Worm (Caenorhabditis elegans) whole organism, L1 larva: Measurements from ENCODE around the gene T20D4.12.
"Not testable (repeated sequence)": the region's sequence is repeated elsewhere in the genome, so short reads cannot be mapped to it uniquely, and the experiment has no call there.

Experiments
- C04F5.9 ChIP-seq: sonication (generic microtip); optimal IDR thresholded peaks from 2 replicates; lab custom pipeline; 2016; ENCODE audit warnings: missing genetic modification characterization, missing compliant biosample characterization
- C34B4.2 ChIP-seq: sonication (generic microtip); optimal IDR thresholded peaks from 2 replicates; lab custom pipeline; 2017; ENCODE audit warnings: mild to moderate bottlenecking, missing genetic modification characterization, missing compliant biosample characterization
- Y116A8C.19 ChIP-seq: sonication (generic microtip); optimal IDR thresholded peaks from 2 replicates; lab custom pipeline; 2016; ENCODE audit warnings: missing compliant biosample characterization, missing genetic modification characterization, borderline replicate concordance
- aha-1 ChIP-seq: fragments of 150-350 bp; optimal IDR thresholded peaks from 2 replicates; lab custom pipeline; 2014; ENCODE audit warnings: missing biosample characterization, missing genetic modification characterization
- aly-2 ChIP-seq: fragments of 150-350 bp; optimal IDR thresholded peaks from 2 replicates; lab custom pipeline; 2014; ENCODE audit warnings: missing biosample characterization, missing genetic modification characterization
- blmp-1 ChIP-seq: fragments of 150-350 bp; optimal IDR thresholded peaks from 2 replicates; lab custom pipeline; 2014; ENCODE audit warnings: missing biosample characterization, missing genetic modification characterization
- dpl-1 ChIP-seq, 3 experiments: fragments of 150-350 bp in 2 of 3; sonication (generic microtip) in 1 of 3; optimal IDR thresholded peaks; 2 replicates each; lab custom pipeline; 2014 to 2017; ENCODE audit warnings: missing biosample characterization in 3 of 3, missing genetic modification characterization in 3 of 3, missing genetic modification reagents in 3 of 3
- efl-3 ChIP-seq: fragments of 200-800 bp; sonication (Bioruptor generic); optimal IDR thresholded peaks from 2 replicates; lab custom pipeline; 2018; ENCODE audit warnings: mild to moderate bottlenecking, missing genetic modification characterization, missing compliant biosample characterization
- fkh-10 ChIP-seq: sonication (generic microtip); optimal IDR thresholded peaks from 2 replicates; lab custom pipeline; 2017; ENCODE audit warnings: missing biosample characterization, missing genetic modification reagents, missing genetic modification characterization
- fkh-4 ChIP-seq: sonication (generic microtip); optimal IDR thresholded peaks from 2 replicates; lab custom pipeline; 2016; ENCODE audit warnings: missing compliant biosample characterization, missing genetic modification characterization, borderline replicate concordance
- fkh-8 ChIP-seq: sonication (generic microtip); optimal IDR thresholded peaks from 2 replicates; lab custom pipeline; 2016; ENCODE audit warnings: mild to moderate bottlenecking, missing genetic modification characterization, missing compliant biosample characterization
- fos-1 ChIP-seq: fragments of 150-350 bp; optimal IDR thresholded peaks from 2 replicates; lab custom pipeline; 2014; ENCODE audit warnings: missing biosample characterization, missing genetic modification characterization
- grh-1 ChIP-seq: fragments of 200-800 bp; sonication (Bioruptor generic); IDR thresholded peaks from 2 replicates; pipeline ENCODE4 v1.3.6; 2022; ENCODE audit warnings: missing genetic modification reagents, missing genetic modification characterization, missing compliant biosample characterization
- lin-13 ChIP-seq: fragments of 150-350 bp; optimal IDR thresholded peaks from 2 replicates; lab custom pipeline; 2014; ENCODE audit warnings: missing biosample characterization, missing genetic modification reagents, missing genetic modification characterization
- lin-14 ChIP-seq: fragments of 200-800 bp; sonication (Bioruptor generic); optimal IDR thresholded peaks from 2 replicates; lab custom pipeline; 2018; ENCODE audit warnings: mild to moderate bottlenecking, missing genetic modification characterization, moderate library complexity, missing compliant biosample characterization
- lin-35 ChIP-seq, 2 experiments: fragments of 150-350 bp; optimal IDR thresholded peaks; 2 replicates each; lab custom pipeline; 2014; ENCODE audit warnings: missing biosample characterization in 2 of 2, missing genetic modification characterization in 2 of 2, missing genetic modification reagents in 2 of 2
- lsy-2 ChIP-seq, 2 experiments: fragments of 150-350 bp; optimal IDR thresholded peaks; 2 replicates each; lab custom pipeline; 2014; ENCODE audit warnings: missing biosample characterization in 2 of 2, missing genetic modification characterization in 2 of 2
- mab-9 ChIP-seq: fragments of 200-800 bp; sonication (Bioruptor generic); IDR thresholded peaks from 2 replicates; pipeline ENCODE4 v1.3.6; 2022; ENCODE audit warnings: missing genetic modification reagents, missing genetic modification characterization, missing compliant biosample characterization
- mep-1 ChIP-seq: fragments of 150-350 bp; optimal IDR thresholded peaks from 2 replicates; lab custom pipeline; 2014; ENCODE audit warnings: missing biosample characterization, missing genetic modification characterization
- nhr-12 ChIP-seq: sonication (generic microtip); optimal IDR thresholded peaks from 2 replicates; lab custom pipeline; 2017; ENCODE audit warnings: missing biosample characterization, missing genetic modification characterization
- nhr-19 ChIP-seq: fragments of 200-800 bp; sonication (Bioruptor generic); conservative IDR thresholded peaks from 2 replicates; pipeline ENCODE4 v1.3.6; 2022; ENCODE audit warnings: missing genetic modification characterization, missing compliant biosample characterization
- nhr-20 ChIP-seq: sonication (generic microtip); optimal IDR thresholded peaks from 2 replicates; lab custom pipeline; 2016; ENCODE audit warnings: mild to moderate bottlenecking, missing genetic modification characterization, missing compliant biosample characterization
- nhr-71 ChIP-seq: sonication (generic microtip); optimal IDR thresholded peaks from 2 replicates; lab custom pipeline; 2016; ENCODE audit warnings: mild to moderate bottlenecking, missing genetic modification characterization, moderate library complexity, missing compliant biosample characterization
- nhr-85 ChIP-seq: sonication (generic microtip); peaks from one replicate; lab custom pipeline; 2016; ENCODE audit warnings: missing genetic modification characterization, inconsistent platforms, missing compliant biosample characterization
- pag-3 ChIP-seq: sonication (generic microtip); optimal IDR thresholded peaks from 2 replicates; lab custom pipeline; 2017; ENCODE audit warnings: missing genetic modification characterization, mild to moderate bottlenecking, missing compliant biosample characterization, antibody characterized with exemption, borderline replicate concordance; ENCODE audit not compliant: insufficient read depth
- rnt-1 ChIP-seq: sonication (generic microtip); optimal IDR thresholded peaks from 2 replicates; lab custom pipeline; 2016; ENCODE audit warnings: mild to moderate bottlenecking, missing genetic modification characterization, moderate library complexity, missing compliant biosample characterization
- sox-4 ChIP-seq: sonication (generic microtip); optimal IDR thresholded peaks from 2 replicates; lab custom pipeline; 2016; ENCODE audit warnings: missing genetic modification characterization, missing compliant biosample characterization
- unc-86 ChIP-seq: sonication (generic microtip); optimal IDR thresholded peaks from 2 replicates; lab custom pipeline; 2016; ENCODE audit warnings: missing genetic modification characterization, missing compliant biosample characterization
- unc-98 ChIP-seq: fragments of 200-800 bp; sonication (Bioruptor generic); IDR thresholded peaks from 2 replicates; pipeline ENCODE4 v1.3.6; 2022; ENCODE audit warnings: missing genetic modification characterization, missing compliant biosample characterization
- zip-4 ChIP-seq: fragments of 200-800 bp; sonication (Bioruptor generic); optimal IDR thresholded peaks from 2 replicates; lab custom pipeline; 2018; ENCODE audit warnings: mild to moderate bottlenecking, missing genetic modification characterization, moderate library complexity, missing compliant biosample characterization
- ztf-4 ChIP-seq: fragments of 150-350 bp; optimal IDR thresholded peaks from 2 replicates; lab custom pipeline; 2014; ENCODE audit warnings: missing biosample characterization, missing genetic modification characterization

T20D4.12 gene

DNA sequence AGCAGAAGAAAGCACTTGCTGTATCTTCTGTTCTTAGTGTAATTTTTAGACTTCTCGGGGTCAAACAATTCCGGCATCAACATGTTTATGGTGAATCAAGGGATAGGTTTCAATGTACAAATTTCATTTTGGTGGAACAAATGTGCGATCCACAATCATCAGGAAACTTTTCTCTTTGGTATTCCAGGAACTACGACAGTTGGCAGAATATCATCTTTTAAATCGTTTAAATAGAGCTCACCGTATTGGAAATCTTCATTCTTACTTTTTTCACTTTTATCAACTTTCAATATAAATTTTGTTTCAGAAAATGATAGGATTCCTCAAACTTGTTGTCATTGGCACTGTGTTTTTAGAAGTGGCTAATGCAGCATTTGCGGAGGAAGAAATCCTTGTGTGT is at the start of gene T20D4.12:
T20D4.12 (plus strand) TSS at position 301 of the 400 bp plus-strand sequence.
- not testable (repeated sequence) for TF ChIP-seq ztf-4 (tag; lab: Kevin White, UChicago); unc-86 (tag; lab: Kevin White, UChicago); fkh-10

DNA sequence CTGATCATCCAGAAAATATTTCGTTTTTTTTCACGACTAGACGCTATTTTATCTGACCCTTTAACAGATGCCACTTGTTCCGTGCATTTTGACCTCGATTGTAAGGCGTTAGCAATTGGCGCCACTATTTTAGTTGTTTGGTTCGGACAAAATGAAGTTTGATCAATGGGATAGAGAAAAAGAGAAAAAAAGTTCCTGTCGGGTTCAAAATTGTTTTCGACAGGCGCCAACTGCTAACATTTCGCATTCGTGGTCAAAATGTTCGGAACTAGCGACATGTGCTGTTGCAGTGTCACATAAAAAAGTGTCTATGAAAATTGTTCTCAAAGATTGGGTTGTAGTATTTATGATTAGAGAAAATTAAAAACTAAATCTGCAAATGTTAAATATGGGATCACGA is 49.4 kb upstream of the T20D4.12 start:
- TF ChIP-seq lin-14 (peak; percentile 49), nhr-19 (peak; percentile 22; the same call in 1 of the 2 replicates), rnt-1 (tag; lab: Kevin White, UChicago) (peak; percentile 57), nhr-20 (tag; lab: Kevin White, UChicago) (peak; percentile 12), ztf-4 (tag; lab: Kevin White, UChicago) (no peak), nhr-71 (tag; lab: Kevin White, UChicago) (peak; percentile 43), C04F5.9 (tag; lab: Kevin White, UChicago) (no peak)
- TF ChIP-seq, all 84 proteins: peak for 5

DNA sequence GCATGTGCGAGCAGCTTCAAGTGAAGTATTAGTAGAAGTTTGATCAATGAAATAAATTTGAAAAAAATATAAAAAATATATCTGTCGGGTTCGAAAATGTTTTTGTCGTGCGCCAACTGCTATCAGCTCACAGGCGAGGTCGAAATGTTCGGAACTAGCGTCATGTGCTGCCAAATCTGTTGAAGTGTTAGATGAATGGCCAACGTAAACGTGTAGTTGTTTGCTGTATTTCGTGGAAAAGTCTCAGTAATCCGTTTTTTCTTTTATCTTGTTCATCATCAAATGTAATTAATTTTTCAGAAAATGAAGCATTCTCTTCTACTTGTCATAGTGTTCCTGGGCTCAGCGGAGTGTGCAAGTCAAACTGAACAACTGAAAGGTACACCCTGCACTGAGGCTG is 47.0 kb upstream of the T20D4.12 start, which contains the start of gene C17B7.15:
C17B7.15 (plus strand) TSS at position 301 of the 400 bp plus-strand sequence.
- TF ChIP-seq lin-14 (peak; percentile 12), unc-98 (GFP tag; lab: Robert Waterston, UW) (no peak)

DNA sequence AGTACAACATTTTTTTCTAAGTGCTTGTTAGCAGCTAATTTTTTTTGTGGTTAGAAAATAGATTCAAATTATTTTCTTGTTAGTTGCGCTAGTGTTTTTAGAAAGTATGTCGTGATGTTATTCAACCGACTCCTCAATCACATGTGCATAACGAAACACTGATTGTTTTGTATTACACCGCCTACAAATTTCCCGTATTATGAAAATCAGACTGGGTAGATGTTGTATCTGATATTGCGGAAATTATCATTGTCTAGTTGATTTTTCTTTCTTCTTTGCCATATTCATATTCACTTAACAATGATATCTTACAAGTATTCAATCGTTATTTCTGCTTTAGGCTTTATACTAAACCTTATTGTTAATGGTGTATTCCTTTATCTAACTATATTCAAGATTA is 45.6 kb upstream of the T20D4.12 start, which contains the start of gene str-63:
str-63 (plus strand) TSS at position 301 of the 400 bp plus-strand sequence.
- TF ChIP-seq grh-1 (GFP tag; lab: Robert Waterston, UW) (no peak), sox-4 (tag; lab: Kevin White, UChicago) (no peak), blmp-1 (tag; lab: Kevin White, UChicago) (no peak), mep-1 (tag; lab: Kevin White, UChicago) (no peak), C04F5.9 (tag; lab: Kevin White, UChicago) (no peak), C34B4.2 (tag; lab: Kevin White, UChicago) (no peak)

DNA sequence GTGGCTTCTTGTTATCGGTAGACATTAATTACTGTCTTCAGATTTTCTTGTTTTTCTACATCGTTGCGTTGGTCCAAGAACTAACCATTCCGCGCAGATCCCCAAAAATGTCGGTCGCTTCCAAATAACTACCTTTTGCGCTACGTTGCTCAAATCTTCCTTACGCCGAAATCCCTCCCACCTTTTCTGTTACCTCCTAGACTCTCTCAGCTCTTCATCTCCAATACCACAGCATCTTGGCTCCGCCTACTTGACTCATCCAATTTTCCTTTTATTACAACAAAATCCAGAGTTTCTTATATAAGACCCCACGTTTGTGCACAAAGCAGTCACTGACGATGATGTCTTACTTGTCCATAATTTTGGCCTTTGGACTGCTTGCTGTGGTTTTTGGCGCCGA is 43.9 kb upstream of the T20D4.12 start, which contains the start of gene C17B7.12:
C17B7.12 (plus strand) TSS at position 301 of the 400 bp plus-strand sequence.
- TF ChIP-seq pag-3 (tag; lab: Kevin White, UChicago), result no peak

DNA sequence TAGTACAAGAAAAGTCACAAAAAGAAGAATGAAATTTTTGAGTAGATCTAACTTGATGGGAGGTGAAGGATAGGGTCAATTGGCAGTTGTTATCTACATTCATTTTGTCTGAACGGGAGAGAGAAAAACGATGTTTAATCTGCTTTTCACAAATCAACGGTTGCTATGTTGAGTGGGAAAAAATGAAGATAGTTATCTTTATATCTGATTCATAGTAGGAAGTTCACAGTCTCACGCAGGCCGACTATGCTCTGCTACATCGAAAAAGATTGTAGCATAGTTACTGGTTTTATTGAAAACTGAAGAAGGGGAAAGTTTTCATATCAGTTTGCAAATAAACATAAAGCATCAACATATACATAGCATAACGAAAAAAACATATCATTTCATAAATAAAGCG is 41.3 kb upstream of the T20D4.12 start:
- TF ChIP-seq lin-14, result peak; percentile 13
- peak; percentile 67 for TF ChIP-seq nhr-85 (tag; lab: Kevin White, UChicago)
- TF ChIP-seq efl-3, result no peak

DNA sequence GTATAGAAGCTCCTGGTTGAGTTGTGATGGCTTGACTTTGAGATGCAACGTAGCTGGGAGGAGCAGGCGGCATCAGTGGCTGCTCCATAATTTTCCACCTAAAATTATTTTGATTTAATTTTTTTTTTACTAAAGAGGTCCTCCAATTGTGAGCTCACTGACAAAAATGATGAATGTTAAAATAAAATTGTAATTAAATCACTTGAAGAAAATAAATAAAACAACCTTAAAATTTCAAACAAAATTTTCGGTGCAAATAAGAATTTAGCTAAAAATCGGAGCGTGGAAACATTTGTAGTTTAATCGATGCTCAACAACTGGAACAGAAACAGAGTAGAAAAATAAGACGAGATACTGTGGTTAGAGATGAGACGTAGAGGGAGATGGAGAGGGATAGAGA is 39.8 kb upstream of the T20D4.12 start, which contains the start of gene scrm-3:
scrm-3 (minus strand) TSS at position 101 of the 400 bp plus-strand sequence.
- no peak for TF ChIP-seq nhr-12 (tag; lab: Kevin White, UChicago)
- no peak for TF ChIP-seq blmp-1 (tag; lab: Kevin White, UChicago)
- TF ChIP-seq lin-35 (GFP tag; optimal IDR thresholded peaks at IDR 0.05; lab: Kevin White, UChicago), result no peak
- no peak for TF ChIP-seq dpl-1 (GFP tag; optimal IDR thresholded peaks at IDR 0.05; lab: Kevin White, UChicago)
- no peak for TF ChIP-seq fkh-8 (tag; lab: Kevin White, UChicago)
- TF ChIP-seq lsy-2 (tag; optimal IDR thresholded peaks at IDR 0.05; lab: Kevin White, UChicago), result no peak
- no peak for TF ChIP-seq grh-1 (GFP tag; lab: Robert Waterston, UW)
- TF ChIP-seq Y116A8C.19 (tag; lab: Kevin White, UChicago), result no peak
- TF ChIP-seq mab-9, result no peak
- no peak for TF ChIP-seq aha-1 (tag; lab: Kevin White, UChicago)

DNA sequence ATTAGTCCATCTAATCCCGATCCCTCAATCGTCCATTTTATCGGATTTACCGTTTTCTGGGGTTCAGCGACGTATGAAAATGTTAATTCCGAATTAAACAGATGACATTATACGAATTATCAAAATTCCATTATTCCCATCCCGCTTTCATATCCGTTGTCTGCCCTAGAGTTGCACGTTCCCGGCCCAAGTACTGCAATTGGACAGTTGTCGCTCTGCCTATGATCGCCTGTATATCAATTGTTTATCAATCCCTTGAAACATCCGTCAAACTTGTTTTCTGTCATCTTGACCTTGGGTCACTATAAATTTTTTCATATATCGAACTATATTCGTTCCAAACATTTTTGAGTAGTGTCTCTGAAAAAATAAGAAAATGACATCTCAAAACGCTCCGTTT is 38.6 kb upstream of the T20D4.12 start, which contains the start of gene C04E12.5:
C04E12.5 (plus strand) TSS at position 301 of the 400 bp plus-strand sequence.
- TF ChIP-seq dpl-1 (GFP tag; optimal IDR thresholded peaks at IDR 0.05; lab: Kevin White, UChicago), result no peak
- no peak for TF ChIP-seq zip-4 (GFP tag; lab: Kevin White, UChicago)
- no peak for TF ChIP-seq ztf-4 (tag; lab: Kevin White, UChicago)
- TF ChIP-seq lin-13 (GFP tag; lab: Kevin White, UChicago), result no peak
- TF ChIP-seq fkh-4 (tag; lab: Kevin White, UChicago), result no peak
- TF ChIP-seq aly-2, result no peak
- no peak for TF ChIP-seq fos-1 (tag; lab: Kevin White, UChicago)
- TF ChIP-seq, all 84 proteins: peak for 0
